Worm (Caenorhabditis elegans): ENCODE results near the gene far-3.

The far-3 gene

ce11 chrV:13043832-13044521 is 46.7 kb upstream of the far-3 start (continued):
- TF ChIP-seq ceh-20 (GFP tag; IDR thresholded peaks at IDR 0.05): no peak
- TF ChIP-seq hlh-30 (tag; optimal IDR thresholded peaks at IDR 0.05; ENCODE audit: insufficient read depth): no peak
- no peak for TF ChIP-seq R02D3.7 (tag; optimal IDR thresholded peaks at IDR 0.05)
- no peak for TF ChIP-seq madf-5 (GFP tag; IDR thresholded peaks at IDR 0.05)
- TF ChIP-seq unc-62 (GFP tag; optimal IDR thresholded peaks at IDR 0.05 in 1 of 2): no peak
- TF ChIP-seq unc-62 (tag; optimal IDR thresholded peaks at IDR 0.05): no peak
- TF ChIP-seq nhr-77 (tag; optimal IDR thresholded peaks at IDR 0.05): no peak
- no peak for TF ChIP-seq mdl-1 (tag; optimal IDR thresholded peaks at IDR 0.05)
- peak; percentile 4 for TF ChIP-seq hlh-11 (tag; optimal IDR thresholded peaks at IDR 0.05)
- TF ChIP-seq ZK546.5 (tag; optimal IDR thresholded peaks at IDR 0.05): no peak
- TF ChIP-seq madf-9 (GFP tag; conservative IDR thresholded peaks at IDR 0.05): no peak
- no peak for TF ChIP-seq hif-1 (tag; optimal IDR thresholded peaks at IDR 0.05)
- TF ChIP-seq F37D6.2 (tag; optimal IDR thresholded peaks at IDR 0.05): no peak
- TF ChIP-seq tag-97 (GFP tag; IDR thresholded peaks at IDR 0.05): no peak
- peak; percentile 26 for TF ChIP-seq dve-1 (tag; optimal IDR thresholded peaks at IDR 0.05; ENCODE audit: insufficient read depth)
- no peak for TF ChIP-seq lim-7 (GFP tag; IDR thresholded peaks at IDR 0.05)
- TF ChIP-seq pqm-1 (tag; optimal IDR thresholded peaks at IDR 0.05): peak; percentile 17
- no peak for TF ChIP-seq ztf-11 (tag; optimal IDR thresholded peaks at IDR 0.05)
- no peak for TF ChIP-seq daf-16 (GFP tag; optimal IDR thresholded peaks at IDR 0.05)
- no peak for TF ChIP-seq daf-16 (tag; optimal IDR thresholded peaks at IDR 0.05)
- TF ChIP-seq F49E8.2 (tag; optimal IDR thresholded peaks at IDR 0.05; ENCODE audit: borderline replicate concordance): no peak
- no peak for TF ChIP-seq spr-1 (tag; optimal IDR thresholded peaks at IDR 0.05)
- no peak for TF ChIP-seq unc-130 (GFP tag; optimal IDR thresholded peaks at IDR 0.05)
- TF ChIP-seq attf-4 (tag; optimal IDR thresholded peaks at IDR 0.05): no peak
- no peak for TF ChIP-seq fkh-10 (GFP tag; optimal IDR thresholded peaks at IDR 0.05)
- no peak for TF ChIP-seq fos-1 (tag; optimal IDR thresholded peaks at IDR 0.05)
- no peak for TF ChIP-seq aha-1 (tag)
- peak; percentile 50 for TF ChIP-seq nhr-28 (tag; optimal IDR thresholded peaks at IDR 0.05)

DNA sequence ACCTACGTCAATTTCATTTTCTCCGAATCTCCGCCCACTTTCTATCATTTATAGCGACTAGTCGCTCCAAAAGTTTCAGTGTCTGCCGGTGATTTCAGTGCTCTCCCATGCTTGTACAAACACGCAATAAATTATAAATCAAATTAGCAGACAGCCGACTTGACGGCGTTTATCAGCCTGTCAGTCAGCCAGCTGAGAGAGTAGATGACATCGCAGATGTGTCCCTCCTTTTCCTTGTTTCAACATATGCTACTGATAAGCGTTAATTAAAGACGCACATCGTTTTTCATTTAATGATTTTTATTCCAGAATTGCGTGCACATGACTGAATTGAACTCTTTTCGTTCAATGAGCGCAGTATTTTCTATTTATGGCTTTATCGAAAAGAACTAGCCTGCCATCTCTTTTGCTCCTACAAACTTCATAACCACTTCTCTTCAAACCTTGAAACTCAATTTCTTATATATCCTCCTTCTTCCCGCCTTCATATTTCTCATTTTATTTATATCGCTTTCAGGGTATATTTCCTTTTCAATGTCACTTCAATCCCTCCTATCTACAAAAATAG is 46.0 kb upstream of the far-3 start, which contains the start of gene lap-2:
Gene lap-2 (plus strand): TSS at position 518 of the 568 bp plus-strand sequence.
- TF ChIP-seq cey-2 (tag; optimal IDR thresholded peaks at IDR 0.05; ENCODE audit: borderline replicate concordance, insufficient read depth): no peak
- peak; percentile 90 for TF ChIP-seq hlh-11 (tag; optimal IDR thresholded peaks at IDR 0.05)
- TF ChIP-seq mxl-3 (GFP tag; optimal IDR thresholded peaks at IDR 0.05): peak; percentile 68
- TF ChIP-seq tra-1 (GFP tag; IDR thresholded peaks at IDR 0.05): peak; percentile 96
- no peak for TF ChIP-seq Y5F2A.4 (GFP tag; optimal IDR thresholded peaks at IDR 0.05)
- peak; percentile 63 for TF ChIP-seq pqm-1 (tag; optimal IDR thresholded peaks at IDR 0.05)
- TF ChIP-seq daf-8 (GFP tag; IDR thresholded peaks at IDR 0.05): no peak
- TF ChIP-seq nhr-102 (tag; optimal IDR thresholded peaks at IDR 0.05): peak; percentile 75
- peak; percentile 98 for TF ChIP-seq dmd-6 (GFP tag; IDR thresholded peaks at IDR 0.05)
- no peak for TF ChIP-seq unc-39 (tag; optimal IDR thresholded peaks at IDR 0.05)
- TF ChIP-seq nhr-77 (tag; optimal IDR thresholded peaks at IDR 0.05): peak; percentile 54
- peak; percentile 97 for TF ChIP-seq php-3 (GFP tag; IDR thresholded peaks at IDR 0.05)
- TF ChIP-seq nhr-48 (tag; optimal IDR thresholded peaks at IDR 0.05): peak; percentile 65
- TF ChIP-seq hif-1 (tag; optimal IDR thresholded peaks at IDR 0.05): peak in 1 of 2 experiments; percentile 32
- TF ChIP-seq daf-16 (GFP tag; optimal IDR thresholded peaks at IDR 0.05): peak in 1 of 2 experiments; percentile 47
- peak; percentile 52 for TF ChIP-seq daf-16 (tag; optimal IDR thresholded peaks at IDR 0.05)
- TF ChIP-seq zfp-3 (GFP tag; conservative IDR thresholded peaks at IDR 0.05): no peak
- no peak for TF ChIP-seq vab-7 (GFP tag; IDR thresholded peaks at IDR 0.05)
- TF ChIP-seq lin-13 (GFP tag; optimal IDR thresholded peaks at IDR 0.05): peak; percentile 69
- TF ChIP-seq unc-62 (GFP tag; optimal IDR thresholded peaks at IDR 0.05 in 1 of 2): peak in 1 of 2 experiments; percentile 32
- no peak for TF ChIP-seq unc-62 (tag; optimal IDR thresholded peaks at IDR 0.05)
- no peak for TF ChIP-seq ceh-44 (GFP tag; IDR thresholded peaks at IDR 0.05)
- TF ChIP-seq egl-43 (GFP tag; IDR thresholded peaks at IDR 0.05): no peak
- no peak for TF ChIP-seq ces-1 (GFP tag; optimal IDR thresholded peaks at IDR 0.05)
- peak; percentile 23 for TF ChIP-seq nhr-6 (tag; optimal IDR thresholded peaks at IDR 0.05)
- TF ChIP-seq ceh-20 (GFP tag; IDR thresholded peaks at IDR 0.05): peak; percentile 93
- TF ChIP-seq nhr-76 (tag; optimal IDR thresholded peaks at IDR 0.05): no peak
- no peak for TF ChIP-seq sdz-12 (GFP tag; optimal IDR thresholded peaks at IDR 0.05)
- no peak for TF ChIP-seq spr-1 (tag; optimal IDR thresholded peaks at IDR 0.05)
- TF ChIP-seq ceh-62 (tag; optimal IDR thresholded peaks at IDR 0.05): no peak
- TF ChIP-seq nhr-28 (tag; optimal IDR thresholded peaks at IDR 0.05): peak; percentile 68
